Worm (Caenorhabditis elegans) whole organism, early embryonic: ENCODE data around the gene F14H3.4.

Experiments
- B0310.2 ChIP-seq: sonication (generic microtip); optimal IDR thresholded peaks from 2 replicates; lab custom pipeline; 2016; ENCODE audit warnings: mild to moderate bottlenecking, missing genetic modification characterization, missing compliant biosample characterization
- ama-1 ChIP-seq: fragments of 150-350 bp; optimal IDR thresholded peaks from 2 replicates; lab custom pipeline; 2014
- hmbx-1 ChIP-seq: sonication (generic microtip); optimal IDR thresholded peaks from 2 replicates; lab custom pipeline; 2016; ENCODE audit warnings: mild to moderate bottlenecking, missing genetic modification characterization, missing compliant biosample characterization
- hmg-4 ChIP-seq: fragments of 200-800 bp; sonication (Bioruptor generic); optimal IDR thresholded peaks from 2 replicates; lab custom pipeline; 2018; ENCODE audit warnings: mild to moderate bottlenecking, missing genetic modification characterization, missing compliant biosample characterization
- tbx-11 ChIP-seq: fragments of 200-800 bp; sonication (Bioruptor generic); IDR thresholded peaks from 2 replicates; pipeline ENCODE4 v1.3.6; 2022; ENCODE audit warnings: missing genetic modification characterization, missing compliant biosample characterization
- tra-4 ChIP-seq: sonication (generic microtip); optimal IDR thresholded peaks from 2 replicates; lab custom pipeline; 2017; ENCODE audit warnings: missing genetic modification characterization, missing compliant biosample characterization

DNA sequence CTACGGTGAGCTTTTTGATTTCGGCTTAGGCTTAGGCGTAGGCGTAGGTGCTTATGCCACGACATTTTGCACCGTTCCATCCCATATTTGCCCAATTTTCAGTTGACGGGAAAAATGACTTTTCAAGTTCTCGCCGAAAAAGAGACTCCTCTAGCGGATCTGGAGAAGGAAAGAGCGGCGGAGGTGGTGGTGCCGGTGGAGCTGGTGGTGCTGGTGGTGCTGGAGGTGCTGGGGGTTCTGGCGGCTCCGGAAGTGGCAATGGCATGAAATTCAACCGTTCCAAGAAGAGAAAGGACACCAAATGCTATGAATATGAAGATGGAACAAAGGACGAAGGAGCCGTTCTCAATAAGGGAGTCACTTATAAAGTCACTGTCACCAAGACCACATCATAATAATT is 7.8 kb downstream of the F14H3.4 start:
- TF ChIP-seq ama-1 (lab: Kevin White, UChicago) (no peak), tra-4 (no peak), hmbx-1 (tag; lab: Kevin White, UChicago) (no peak), B0310.2 (tag; lab: Kevin White, UChicago) (no peak), hmg-4 (no peak), tbx-11 (GFP tag; lab: Robert Waterston, UW) (0 out of 2 replicates have a peak, but pooled peaks have one; percentile 7)
